Fruit fly (Drosophila melanogaster) whole organism, embryonic: Measurements from ENCODE around the gene Jupiter.

Experiments
- Ada2b ChIP-seq: fragments of 200-800 bp; sonication (Bioruptor generic); IDR thresholded peaks from 2 replicates; pipeline ENCODE4 v1.3.6; 2022; ENCODE audit warnings: missing biosample characterization, missing genetic modification characterization
- Aef1 ChIP-seq: fragments of 200-800 bp; sonication (Bioruptor generic); IDR thresholded peaks from 3 replicates; pipeline ENCODE4 v1.3.6; 2022; ENCODE audit warnings: missing biosample characterization, missing genetic modification characterization
- Awh ChIP-seq: fragments of 200-800 bp; sonication (Bioruptor generic); IDR thresholded peaks from 2 replicates; pipeline ENCODE4, ENCODE4 v1.3.6; 2022; ENCODE audit warnings: missing biosample characterization, missing genetic modification characterization
- BEAF-32 ChIP-seq: fragments of 200-800 bp; sonication (Bioruptor generic); optimal IDR thresholded peaks from 3 replicates; lab custom pipeline; 2017; ENCODE audit warnings: missing biosample characterization, missing genetic modification characterization, mild to moderate bottlenecking, moderate library complexity, missing genetic modification reagents
- BtbVII ChIP-seq: fragments of 200-800 bp; sonication (Bioruptor generic); optimal IDR thresholded peaks from 3 replicates; lab custom pipeline; 2017; ENCODE audit warnings: missing biosample characterization, mild to moderate bottlenecking, missing genetic modification characterization
- CG10147 ChIP-seq: fragments of 200-800 bp; sonication (Bioruptor generic); optimal IDR thresholded peaks from 2 replicates; lab custom pipeline; 2019; ENCODE audit warnings: missing biosample characterization, mild to moderate bottlenecking, missing genetic modification characterization, moderate library complexity
- CG10209 ChIP-seq: fragments of 200-800 bp; sonication (Bioruptor generic); optimal IDR thresholded peaks from 3 replicates; lab custom pipeline; 2017; ENCODE audit warnings: missing biosample characterization, mild to moderate bottlenecking, missing genetic modification characterization, missing genetic modification reagents
- CG11247 ChIP-seq: fragments of 200-800 bp; sonication (Bioruptor generic); IDR thresholded peaks from 2 replicates; pipeline ENCODE4 v1.3.6; 2022; ENCODE audit warnings: missing biosample characterization, missing genetic modification characterization
- CG11560 ChIP-seq: fragments of 200-800 bp; sonication (Bioruptor generic); IDR thresholded peaks from 3 replicates; pipeline ENCODE4 v1.3.6; 2022; ENCODE audit warnings: missing biosample characterization, missing genetic modification characterization
- CG13624 ChIP-seq: fragments of 200-800 bp; sonication (Bioruptor generic); optimal IDR thresholded peaks from 2 replicates; lab custom pipeline; 2016; ENCODE audit warnings: missing biosample characterization, missing genetic modification characterization
- CG15696 ChIP-seq: fragments of 200-800 bp; sonication (Bioruptor generic); optimal IDR thresholded peaks from 2 replicates; lab custom pipeline; 2019; ENCODE audit warnings: missing biosample characterization, mild to moderate bottlenecking, missing genetic modification characterization, moderate library complexity
- CG18599 ChIP-seq: fragments of 200-800 bp; sonication (Bioruptor generic); optimal IDR thresholded peaks from 3 replicates; lab custom pipeline; 2017; ENCODE audit warnings: missing biosample characterization, missing genetic modification characterization, mild to moderate bottlenecking, moderate library complexity, missing genetic modification reagents
- CG2116 ChIP-seq: fragments of 200-800 bp; sonication (Bioruptor generic); optimal IDR thresholded peaks from 3 replicates; lab custom pipeline; 2018; ENCODE audit warnings: missing biosample characterization, mild to moderate bottlenecking, missing genetic modification characterization
- CG2199 ChIP-seq: fragments of 200-800 bp; sonication (Bioruptor generic); IDR thresholded peaks from 3 replicates; pipeline ENCODE4 v1.3.6; 2022; ENCODE audit warnings: missing biosample characterization, missing genetic modification characterization
- CG31224 ChIP-seq: fragments of 200-800 bp; sonication (Bioruptor generic); IDR thresholded peaks from 2 replicates; pipeline ENCODE4 v1.3.6; 2022; ENCODE audit warnings: missing biosample characterization, missing genetic modification characterization
- CG32767 ChIP-seq: fragments of 200-800 bp; sonication (Bioruptor generic); IDR thresholded peaks from 2 replicates; pipeline ENCODE4 v1.3.6; 2022; ENCODE audit warnings: missing biosample characterization, missing genetic modification characterization
- CG3281 ChIP-seq: fragments of 200-800 bp; sonication (Bioruptor generic); optimal IDR thresholded peaks from 3 replicates; lab custom pipeline; 2017; ENCODE audit warnings: missing biosample characterization, mild to moderate bottlenecking, missing genetic modification characterization
- CG34224 ChIP-seq: fragments of 200-800 bp; sonication (Bioruptor generic); IDR thresholded peaks from 3 replicates; pipeline ENCODE4 v1.3.6; 2022; ENCODE audit warnings: missing biosample characterization, missing genetic modification characterization; ENCODE audit not compliant: partially characterized antibody
- CG4617 ChIP-seq: fragments of 200-800 bp; sonication (Bioruptor generic); optimal IDR thresholded peaks from 3 replicates; lab custom pipeline; 2016; ENCODE audit warnings: missing biosample characterization, missing genetic modification characterization, borderline replicate concordance
- CG6765 ChIP-seq: fragments of 200-800 bp; sonication (Bioruptor generic); optimal IDR thresholded peaks from 3 replicates; lab custom pipeline; 2017; ENCODE audit warnings: missing biosample characterization, mild to moderate bottlenecking, missing genetic modification characterization
- CG6854 ChIP-seq: fragments of 200-800 bp; sonication (Bioruptor generic); optimal IDR thresholded peaks from 3 replicates; lab custom pipeline; 2017; ENCODE audit warnings: missing biosample characterization, mild to moderate bottlenecking, missing genetic modification characterization
- CG7271 ChIP-seq: fragments of 200-800 bp; sonication (Bioruptor generic); optimal IDR thresholded peaks from 2 replicates; lab custom pipeline; 2018; ENCODE audit warnings: missing biosample characterization, mild to moderate bottlenecking, missing genetic modification characterization, moderate library complexity
- CG7556 ChIP-seq: fragments of 200-800 bp; sonication (Bioruptor generic); optimal IDR thresholded peaks from 2 replicates; lab custom pipeline; 2017; ENCODE audit warnings: missing biosample characterization, mild to moderate bottlenecking, missing genetic modification characterization
- CG9932 ChIP-seq: fragments of 200-800 bp; sonication (Bioruptor generic); IDR thresholded peaks from 2 replicates; pipeline ENCODE4 v1.3.6; 2022; ENCODE audit warnings: missing biosample characterization, missing genetic modification characterization
- Chrac-16 ChIP-seq: fragments of 200-800 bp; sonication (Bioruptor generic); optimal IDR thresholded peaks from 3 replicates; lab custom pipeline; 2016; ENCODE audit warnings: missing biosample characterization, missing genetic modification characterization
- Dip3 ChIP-seq: fragments of 200-800 bp; sonication (Bioruptor generic); optimal IDR thresholded peaks from 3 replicates; lab custom pipeline; 2016; ENCODE audit warnings: missing biosample characterization, missing genetic modification characterization
- Max ChIP-seq: fragments of 200-800 bp; sonication (Bioruptor generic); optimal IDR thresholded peaks from 2 replicates; lab custom pipeline; 2016; ENCODE audit warnings: missing biosample characterization, mild to moderate bottlenecking, missing genetic modification characterization
- Med ChIP-seq: fragments of 200-800 bp; sonication (Bioruptor generic); peaks from one replicate; lab custom pipeline; 2016; ENCODE audit warnings: missing biosample characterization, missing genetic modification characterization, mild to moderate bottlenecking, inconsistent platforms, moderate library complexity
- Nf-YA ChIP-seq: fragments of 200-800 bp; sonication (Bioruptor generic); IDR thresholded peaks from 2 replicates; pipeline ENCODE4 v1.3.6; 2022; ENCODE audit warnings: missing biosample characterization, missing genetic modification characterization
- Scr ChIP-seq: fragments of 200-800 bp; sonication (Bioruptor generic); IDR thresholded peaks from 2 replicates; pipeline ENCODE4 v1.3.6; 2022; ENCODE audit warnings: missing biosample characterization, missing genetic modification characterization; ENCODE audit not compliant: partially characterized antibody
- ato ChIP-seq: fragments of 200-800 bp; sonication (Bioruptor generic); IDR thresholded peaks from 2 replicates; pipeline ENCODE4 v1.3.6; 2022; ENCODE audit warnings: missing biosample characterization, missing genetic modification characterization; ENCODE audit not compliant: partially characterized antibody
- bowl ChIP-seq: fragments of 200-800 bp; sonication (Bioruptor generic); IDR thresholded peaks from 2 replicates; pipeline ENCODE4 v1.3.6; 2022; ENCODE audit warnings: missing biosample characterization, missing genetic modification characterization
- btn ChIP-seq: fragments of 200-800 bp; sonication (Bioruptor generic); optimal IDR thresholded peaks from 2 replicates; lab custom pipeline; 2016; ENCODE audit warnings: missing biosample characterization, missing genetic modification characterization
- chif ChIP-seq, 2 experiments: fragments of 200-800 bp; sonication (Bioruptor generic); optimal IDR thresholded peaks; 3 replicates each; lab custom pipeline; 2016; ENCODE audit warnings: missing biosample characterization in 2 of 2, missing genetic modification characterization in 2 of 2
- corto ChIP-seq: fragments of 200-800 bp; sonication (Bioruptor generic); optimal IDR thresholded peaks from 2 replicates; lab custom pipeline; 2016; ENCODE audit warnings: missing biosample characterization, mild to moderate bottlenecking, missing genetic modification characterization, moderate library complexity
- dimm ChIP-seq: fragments of 200-800 bp; sonication (Bioruptor generic); IDR thresholded peaks from 2 replicates; pipeline ENCODE4 v1.3.6; 2022; ENCODE audit warnings: missing biosample characterization, missing genetic modification characterization
- eve ChIP-seq, 2 experiments: fragments of >200 bp; optimal IDR thresholded peaks; 2 replicates each; lab custom pipeline; 2017; ENCODE audit warnings: missing biosample characterization in 2 of 2, missing genetic modification characterization in 2 of 2
- ftz-f1 ChIP-seq: fragments of 200-800 bp; sonication (Bioruptor generic); optimal IDR thresholded peaks from 2 replicates; lab custom pipeline; 2016; ENCODE audit warnings: missing biosample characterization, missing genetic modification characterization
- fu2 ChIP-seq: fragments of 200-800 bp; sonication (Bioruptor generic); optimal IDR thresholded peaks from 2 replicates; lab custom pipeline; 2016; ENCODE audit warnings: missing biosample characterization, missing genetic modification characterization
- gsb-n ChIP-seq: fragments of 200-800 bp; sonication (Bioruptor generic); optimal IDR thresholded peaks from 3 replicates; lab custom pipeline; 2018; ENCODE audit warnings: missing biosample characterization, mild to moderate bottlenecking, missing genetic modification characterization
- h ChIP-seq: fragments of >200 bp; optimal IDR thresholded peaks from 2 replicates; lab custom pipeline; 2017
- lab ChIP-seq: fragments of 200-800 bp; sonication (Bioruptor generic); optimal IDR thresholded peaks from 3 replicates; lab custom pipeline; 2017; ENCODE audit warnings: missing biosample characterization, missing genetic modification characterization, mild to moderate bottlenecking, moderate library complexity, missing genetic modification reagents
- lbe ChIP-seq: fragments of 200-800 bp; sonication (Bioruptor generic); optimal IDR thresholded peaks from 2 replicates; lab custom pipeline; 2016; ENCODE audit warnings: missing biosample characterization, mild to moderate bottlenecking, missing genetic modification characterization
- lmd ChIP-seq: fragments of 200-800 bp; sonication (Bioruptor generic); IDR thresholded peaks from 2 replicates; pipeline ENCODE4 v1.3.6; 2022; ENCODE audit warnings: missing biosample characterization, missing genetic modification characterization
- lola ChIP-seq, 3 experiments: fragments of >200 bp in 2 of 3; fragments of 200-800 bp in 1 of 3; sonication (Bioruptor generic) in 1 of 3; optimal IDR thresholded peaks; 2 replicates each; lab custom pipeline; 2017 to 2019; ENCODE audit warnings: missing biosample characterization in 3 of 3, missing genetic modification characterization in 3 of 3, mild to moderate bottlenecking in 1 of 3, moderate library complexity in 1 of 3
- maf-S ChIP-seq: fragments of 200-800 bp; sonication (Bioruptor generic); optimal IDR thresholded peaks from 2 replicates; lab custom pipeline; 2016; ENCODE audit warnings: missing biosample characterization, missing genetic modification characterization
- seq ChIP-seq: fragments of 200-800 bp; sonication (Bioruptor generic); IDR thresholded peaks from 2 replicates; pipeline ENCODE4 v1.3.6; 2022; ENCODE audit warnings: missing biosample characterization, missing genetic modification characterization
- ssp ChIP-seq: fragments of 200-800 bp; sonication (Bioruptor generic); IDR thresholded peaks from 2 replicates; pipeline ENCODE4 v1.3.6; 2022; ENCODE audit warnings: missing biosample characterization, missing genetic modification characterization
- tgo ChIP-seq: fragments of 200-800 bp; sonication (Bioruptor generic); IDR thresholded peaks from 3 replicates; pipeline ENCODE4 v1.3.6; 2022; ENCODE audit warnings: missing biosample characterization, missing genetic modification characterization
- tin ChIP-seq: fragments of 200-800 bp; sonication (Bioruptor generic); optimal IDR thresholded peaks from 3 replicates; lab custom pipeline; 2016; ENCODE audit warnings: missing biosample characterization, missing genetic modification characterization
- zfh2 ChIP-seq: fragments of 200-800 bp; sonication (Bioruptor generic); optimal IDR thresholded peaks from 2 replicates; lab custom pipeline; 2016; ENCODE audit warnings: missing biosample characterization, missing genetic modification characterization

Gene Jupiter

DNA sequence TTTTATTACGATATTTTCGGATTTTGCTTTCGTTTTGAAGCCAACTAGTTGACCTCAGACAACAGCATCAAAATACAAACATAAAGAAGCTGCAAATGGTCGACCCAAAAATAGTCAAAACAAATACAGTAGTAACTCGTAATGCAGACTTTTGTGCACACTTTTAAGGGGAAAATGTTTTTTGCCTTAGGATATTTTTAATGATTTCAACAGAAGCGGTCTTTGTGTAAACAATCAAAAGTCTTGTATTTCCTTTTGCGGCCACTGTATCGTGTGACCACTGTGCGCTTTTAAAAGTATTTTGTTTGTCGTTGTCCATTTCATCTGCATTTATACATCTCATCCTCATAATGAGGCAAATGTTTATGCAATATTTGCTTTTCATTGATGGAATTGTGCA lies 29.7 kb upstream of the Jupiter start (continued):
- peak; percentile 98 for TF ChIP-seq lab
- peak; percentile 91 for TF ChIP-seq btn
- TF ChIP-seq ftz-f1 = peak; percentile 63
- no peak for TF ChIP-seq Scr
- peak in 1 of 3 experiments; percentile 58 for TF ChIP-seq lola (GFP tag; optimal IDR thresholded peaks at IDR 0.05; lab: Kevin White, UChicago)
- TF ChIP-seq CG31224 (GFP tag; lab: Robert Waterston, UW) = peak; percentile 93
- TF ChIP-seq tgo (GFP tag; lab: Robert Waterston, UW) = peak; percentile 97
- TF ChIP-seq BtbVII (GFP tag; lab: Kevin White, UChicago) = peak; percentile 93
- TF ChIP-seq Dip3 (GFP tag; lab: Kevin White, UChicago) = peak; percentile 97
- peak; percentile 93 for TF ChIP-seq dimm (GFP tag; lab: Robert Waterston, UW)
- peak; percentile 92; the same call in 2 of the 3 replicates for TF ChIP-seq CG2199
- peak; percentile 94 for TF ChIP-seq Max (GFP tag; lab: Kevin White, UChicago)
- peak; percentile 92 for TF ChIP-seq bowl (GFP tag; lab: Robert Waterston, UW)
- peak; percentile 72 for TF ChIP-seq CG2116 (GFP tag; lab: Kevin White, UChicago)
- TF ChIP-seq seq (GFP tag; lab: Robert Waterston, UW) = peak; percentile 95
- peak; percentile 97 for TF ChIP-seq Awh (GFP tag; lab: Robert Waterston, UW)
- peak; percentile 96 for TF ChIP-seq CG3281 (GFP tag; lab: Kevin White, UChicago)
- peak; percentile 98 for TF ChIP-seq Aef1 (GFP tag; lab: Robert Waterston, UW)
- peak; percentile 95 for TF ChIP-seq CG10147 (GFP tag; lab: Kevin White, UChicago)
- peak; percentile 83 for TF ChIP-seq CG4617 (GFP tag; lab: Kevin White, UChicago)
- peak; percentile 21 for TF ChIP-seq CG7271 (tag; lab: Kevin White, UChicago)
- peak; percentile 97 for TF ChIP-seq maf-S (GFP tag; lab: Kevin White, UChicago)
- peak; percentile 89 for TF ChIP-seq CG6854 (GFP tag; lab: Kevin White, UChicago)
- peak; percentile 95 to 96 for TF ChIP-seq chif (GFP tag; optimal IDR thresholded peaks at IDR 0.05; lab: Kevin White, UChicago)
- peak; percentile 98 for TF ChIP-seq Ada2b
- peak; percentile 93 for TF ChIP-seq Nf-YA
- TF ChIP-seq zfh2 (GFP tag; lab: Kevin White, UChicago) = peak; percentile 98
- peak; percentile 95 for TF ChIP-seq Chrac-16
- 0 out of 3 replicates have a peak, but pooled peaks have one; percentile 16 for TF ChIP-seq CG34224
- TF ChIP-seq CG7556 = peak; percentile 91
- peak; percentile 94 for TF ChIP-seq CG6765 (GFP tag; lab: Kevin White, UChicago)
- TF ChIP-seq lbe (GFP tag; lab: Kevin White, UChicago) = peak; percentile 69
- TF ChIP-seq CG11247 (GFP tag; lab: Robert Waterston, UW) = peak; percentile 98
- peak; percentile 83 for TF ChIP-seq CG15696 (tag; lab: Kevin White, UChicago)
- peak; percentile 9 for TF ChIP-seq BEAF-32
- peak; percentile 99 for TF ChIP-seq CG9932 (GFP tag; lab: Robert Waterston, UW)
- no peak for TF ChIP-seq corto (GFP tag; lab: Kevin White, UChicago)
- TF ChIP-seq fu2 (GFP tag; lab: Kevin White, UChicago) = peak; percentile 97
- TF ChIP-seq h = no peak
- peak; percentile 98 for TF ChIP-seq lmd (GFP tag; lab: Robert Waterston, UW)
- peak; percentile 90 for TF ChIP-seq CG11560 (tag; lab: Robert Waterston, UW)
- peak; percentile 98 for TF ChIP-seq CG13624 (GFP tag; lab: Kevin White, UChicago)
- TF ChIP-seq CG32767 (GFP tag; lab: Robert Waterston, UW) = peak; percentile 96
- peak; percentile 85 for TF ChIP-seq ssp
- peak; percentile 96 for TF ChIP-seq tin (GFP tag; lab: Kevin White, UChicago)
- TF ChIP-seq CG18599 (GFP tag; lab: Kevin White, UChicago) = peak; percentile 95
- no peak for TF ChIP-seq ato (GFP tag; lab: Robert Waterston, UW)
- TF ChIP-seq Med = peak; percentile 100
- peak; percentile 73 for TF ChIP-seq gsb-n (tag; lab: Kevin White, UChicago)
- peak; percentile 95 for TF ChIP-seq CG10209 (GFP tag; lab: Kevin White, UChicago)
- peak in 1 of 2 experiments; percentile 98 for TF ChIP-seq eve (GFP tag; optimal IDR thresholded peaks at IDR 0.05; lab: Kevin White, UChicago)
